Worm (Caenorhabditis elegans) whole organism, L1 larva: ENCODE results near the gene F32H5.4.

Experiments used
- egl-27 ChIP-seq, 2 experiments: fragments of 150-350 bp in 1 of 2; sonication (generic microtip); optimal IDR thresholded peaks; 3 replicates each; lab custom pipeline; 2017 to 2018; ENCODE audit warnings: missing biosample characterization in 2 of 2, missing genetic modification characterization in 2 of 2, missing genetic modification reagents in 2 of 2
- elt-3 ChIP-seq, 6 experiments: fragments of 150-350 bp in 1 of 6; sonication (generic microtip); optimal IDR thresholded peaks; 2 replicates each; lab custom pipeline; 2017 to 2018; ENCODE audit warnings: missing biosample characterization in 6 of 6, missing genetic modification characterization in 6 of 6, inconsistent platforms in 1 of 6
- fkh-10 ChIP-seq: sonication (generic microtip); optimal IDR thresholded peaks from 2 replicates; lab custom pipeline; 2017; ENCODE audit warnings: missing biosample characterization, missing genetic modification reagents, missing genetic modification characterization
- hlh-4 ChIP-seq: sonication (generic microtip); optimal IDR thresholded peaks from 2 replicates; lab custom pipeline; 2016; ENCODE audit warnings: mild to moderate bottlenecking, missing genetic modification characterization, missing compliant biosample characterization
- lsy-2 ChIP-seq, 2 experiments: fragments of 150-350 bp; optimal IDR thresholded peaks; 2 replicates each; lab custom pipeline; 2014; ENCODE audit warnings: missing biosample characterization in 2 of 2, missing genetic modification characterization in 2 of 2
- mdl-1 ChIP-seq, 2 experiments: fragments of 150-350 bp; optimal IDR thresholded peaks; 2 replicates each; lab custom pipeline; 2014 to 2017; ENCODE audit warnings: missing biosample characterization in 2 of 2, missing genetic modification characterization in 2 of 2, inconsistent platforms in 1 of 2
- nhr-76 ChIP-seq: sonication (generic microtip); optimal IDR thresholded peaks from 2 replicates; lab custom pipeline; 2017; ENCODE audit warnings: missing biosample characterization, missing genetic modification characterization
- nhr-77 ChIP-seq: fragments of 150-350 bp; optimal IDR thresholded peaks from 2 replicates; lab custom pipeline; 2014; ENCODE audit warnings: missing biosample characterization, missing genetic modification characterization

- no peak for TF ChIP-seq mdl-1 (tag; optimal IDR thresholded peaks at IDR 0.05; lab: Kevin White, UChicago)
- no peak for TF ChIP-seq egl-27 (tag; optimal IDR thresholded peaks at IDR 0.05; lab: Kevin White, UChicago)
- no peak for TF ChIP-seq fkh-10 (GFP tag; lab: Kevin White, UChicago)
- TF ChIP-seq hlh-4: no peak
- no peak for TF ChIP-seq lsy-2 (tag; optimal IDR thresholded peaks at IDR 0.05; lab: Kevin White, UChicago)
- TF ChIP-seq nhr-76 (tag; lab: Kevin White, UChicago): no peak
- TF ChIP-seq nhr-77 (tag; lab: Kevin White, UChicago): no peak
- no peak for TF ChIP-seq elt-3 (tag; optimal IDR thresholded peaks at IDR 0.05; lab: Kevin White, UChicago)
Observed at ce11 chrV:13411992-13412298, 51.6 kb downstream of the F32H5.4 start.
